Worm (Caenorhabditis elegans): ENCODE measurements around the gene M03A1.8.

Gene M03A1.8

ce11 chrII:4552088-4552487 lies 8.0 kb upstream of the M03A1.8 start:
- TF ChIP-seq sma-3 (GFP tag; optimal IDR thresholded peaks at IDR 0.05) (peak; percentile 37), unc-62 (GFP tag; optimal IDR thresholded peaks at IDR 0.05) (no peak), nhr-12 (tag; optimal IDR thresholded peaks at IDR 0.05) (no peak), nhr-25 (tag; optimal IDR thresholded peaks at IDR 0.05) (peak; percentile 35), sma-9 (GFP tag; optimal IDR thresholded peaks at IDR 0.05) (peak; percentile 69), sma-9 (tag; optimal IDR thresholded peaks at IDR 0.05) (no peak), fos-1 (tag; optimal IDR thresholded peaks at IDR 0.05) (peak; percentile 75)

ce11 chrII:4557487-4557886 lies 2.6 kb upstream of the M03A1.8 start, which contains the start of gene M03A1.3:
Gene M03A1.3 (plus strand): TSS chrII:4557787.
- TF ChIP-seq ceh-82 (tag; optimal IDR thresholded peaks at IDR 0.05) (no peak), fos-1 (tag; optimal IDR thresholded peaks at IDR 0.05) (no peak), lsy-2 (tag; optimal IDR thresholded peaks at IDR 0.05) (no peak), aly-2 (tag; optimal IDR thresholded peaks at IDR 0.05) (no peak), sma-9 (GFP tag; optimal IDR thresholded peaks at IDR 0.05) (no peak), sma-9 (tag; optimal IDR thresholded peaks at IDR 0.05) (no peak), elt-1 (tag; optimal IDR thresholded peaks at IDR 0.05) (no peak), Y55F3AM.14 (GFP tag; optimal IDR thresholded peaks at IDR 0.05) (no peak), unc-39 (tag; optimal IDR thresholded peaks at IDR 0.05) (no peak), alr-1 (tag; optimal IDR thresholded peaks at IDR 0.05) (no peak), mdl-1 (tag; optimal IDR thresholded peaks at IDR 0.05) (no peak), gmeb-1 (tag; optimal IDR thresholded peaks at IDR 0.05) (no peak), R02D3.7 (tag; optimal IDR thresholded peaks at IDR 0.05) (no peak), mab-5 (tag; optimal IDR thresholded peaks at IDR 0.05) (no peak), zag-1 (tag; optimal IDR thresholded peaks at IDR 0.05) (no peak), mbf-1 (tag; optimal IDR thresholded peaks at IDR 0.05) (no peak), nhr-11 (tag; optimal IDR thresholded peaks at IDR 0.05) (no peak), blmp-1 (tag; optimal IDR thresholded peaks at IDR 0.05; ENCODE audit: insufficient read depth) (no peak), nhr-21 (tag; optimal IDR thresholded peaks at IDR 0.05) (no peak), lin-11 (tag; optimal IDR thresholded peaks at IDR 0.05) (no peak), lin-39 (tag; optimal IDR thresholded peaks at IDR 0.05) (no peak)

- no peak for TF ChIP-seq ztf-4 (tag; optimal IDR thresholded peaks at IDR 0.05)
- no peak for TF ChIP-seq gmeb-1 (tag; optimal IDR thresholded peaks at IDR 0.05)
- TF ChIP-seq sem-4 (tag; optimal IDR thresholded peaks at IDR 0.05) = no peak
- no peak for TF ChIP-seq ceh-82 (tag; optimal IDR thresholded peaks at IDR 0.05)
- no peak for TF ChIP-seq mdl-1 (tag; optimal IDR thresholded peaks at IDR 0.05)
- no peak for TF ChIP-seq unc-62 (GFP tag; optimal IDR thresholded peaks at IDR 0.05)
- peak; percentile 2 for TF ChIP-seq sma-9 (GFP tag; optimal IDR thresholded peaks at IDR 0.05)
- TF ChIP-seq sma-9 (tag; optimal IDR thresholded peaks at IDR 0.05) = no peak
- no peak for TF ChIP-seq nhr-11 (tag; optimal IDR thresholded peaks at IDR 0.05)
- TF ChIP-seq nhr-21 (tag; optimal IDR thresholded peaks at IDR 0.05) = peak; percentile 60
- no peak for TF ChIP-seq F13H6.1 (tag; optimal IDR thresholded peaks at IDR 0.05)
- TF ChIP-seq mbf-1 (tag; optimal IDR thresholded peaks at IDR 0.05) = no peak
- TF ChIP-seq mab-5 (tag; optimal IDR thresholded peaks at IDR 0.05) = no peak
- TF ChIP-seq sma-3 (GFP tag; optimal IDR thresholded peaks at IDR 0.05) = peak; percentile 33
- TF ChIP-seq lsy-2 (tag; optimal IDR thresholded peaks at IDR 0.05) = peak in 1 of 2 experiments; percentile 5
Observed at ce11 chrII:4562503-4563000, 2.4 kb downstream of the M03A1.8 start, which contains the start of gene dao-2. Gene dao-2 (plus strand): TSS chrII:4562950.

- no peak for TF ChIP-seq lin-13 (GFP tag; optimal IDR thresholded peaks at IDR 0.05)
- TF ChIP-seq unc-55 (GFP tag; optimal IDR thresholded peaks at IDR 0.05) = no peak
- TF ChIP-seq C34F6.9 (tag; optimal IDR thresholded peaks at IDR 0.05) = no peak
- no peak for TF ChIP-seq F13H6.1 (tag; optimal IDR thresholded peaks at IDR 0.05)
- no peak for TF ChIP-seq mdl-1 (tag; optimal IDR thresholded peaks at IDR 0.05)
- TF ChIP-seq crh-2 (tag; optimal IDR thresholded peaks at IDR 0.05) = no peak
- TF ChIP-seq nhr-77 (tag; optimal IDR thresholded peaks at IDR 0.05) = no peak
- TF ChIP-seq unc-62 (GFP tag; optimal IDR thresholded peaks at IDR 0.05) = no peak
- TF ChIP-seq ceh-82 (tag; optimal IDR thresholded peaks at IDR 0.05) = no peak
Observed at ce11 chrII:4565205-4565604, 5.1 kb downstream of the M03A1.8 start.

- TF ChIP-seq fos-1 (tag; optimal IDR thresholded peaks at IDR 0.05) (no peak), mbf-1 (tag; optimal IDR thresholded peaks at IDR 0.05) (no peak), skn-1 (tag; optimal IDR thresholded peaks at IDR 0.05) (no peak), nhr-77 (tag; optimal IDR thresholded peaks at IDR 0.05) (no peak), lin-39 (tag; optimal IDR thresholded peaks at IDR 0.05) (no peak), sma-9 (GFP tag; optimal IDR thresholded peaks at IDR 0.05) (no peak), sma-9 (tag; optimal IDR thresholded peaks at IDR 0.05) (no peak)
Observed at ce11 chrII:4566237-4566636, 6.1 kb downstream of the M03A1.8 start.

Measured in whole organism, L2 larva.